Worm (Caenorhabditis elegans) whole organism, young adult: ENCODE measurements around the gene F43G6.4.

Experiments
- F10E7.11 ChIP-seq: sonication (generic microtip); optimal IDR thresholded peaks from 2 replicates; lab custom pipeline; 2017; ENCODE audit warnings: mild to moderate bottlenecking, missing genetic modification characterization, moderate library complexity, missing compliant biosample characterization
- F22D6.2 ChIP-seq: sonication (generic microtip); optimal IDR thresholded peaks from 2 replicates; lab custom pipeline; 2016; ENCODE audit warnings: mild to moderate bottlenecking, missing genetic modification characterization, missing compliant biosample characterization
- F33H1.4 ChIP-seq: fragments of 200-800 bp; sonication (Bioruptor generic); IDR thresholded peaks from 2 replicates; pipeline ENCODE4 v1.3.6; 2022; ENCODE audit warnings: missing genetic modification reagents, missing genetic modification characterization, missing compliant biosample characterization
- F52B5.7 ChIP-seq: sonication (generic microtip); optimal IDR thresholded peaks from 2 replicates; lab custom pipeline; 2016; ENCODE audit warnings: mild to moderate bottlenecking, missing genetic modification characterization, missing compliant biosample characterization
- F55B11.4 ChIP-seq: sonication (generic microtip); optimal IDR thresholded peaks from 2 replicates; lab custom pipeline; 2016; ENCODE audit warnings: missing compliant biosample characterization, missing genetic modification characterization, borderline replicate concordance; ENCODE audit not compliant: insufficient read depth
- K11D2.4 ChIP-seq: fragments of 200-800 bp; sonication (Bioruptor generic); IDR thresholded peaks from 2 replicates; pipeline ENCODE4 v1.3.6; 2022; ENCODE audit warnings: missing genetic modification reagents, missing genetic modification characterization, missing compliant biosample characterization
- K12H6.12 ChIP-seq: fragments of 200-800 bp; sonication (Bioruptor generic); optimal IDR thresholded peaks from 2 replicates; lab custom pipeline; 2018; ENCODE audit warnings: mild to moderate bottlenecking, missing genetic modification characterization, missing compliant biosample characterization
- T07F8.4 ChIP-seq: sonication (generic microtip); optimal IDR thresholded peaks from 2 replicates; lab custom pipeline; 2016; ENCODE audit warnings: mild to moderate bottlenecking, missing genetic modification characterization, moderate library complexity, missing compliant biosample characterization
- T26A5.8 ChIP-seq: sonication (generic microtip); optimal IDR thresholded peaks from 2 replicates; lab custom pipeline; 2016; ENCODE audit warnings: missing genetic modification characterization, missing compliant biosample characterization
- atf-7 ChIP-seq: sonication (generic microtip); optimal IDR thresholded peaks from 2 replicates; lab custom pipeline; 2017; ENCODE audit warnings: mild to moderate bottlenecking, missing genetic modification characterization, missing compliant biosample characterization
- ccch-3 ChIP-seq: fragments of 200-800 bp; sonication (Bioruptor generic); optimal IDR thresholded peaks from 2 replicates; lab custom pipeline; 2018; ENCODE audit warnings: mild to moderate bottlenecking, missing genetic modification characterization, missing compliant biosample characterization
- cebp-1 ChIP-seq, 2 experiments: fragments of 200-800 bp in 1 of 2; sonication (Bioruptor generic) in 1 of 2; sonication (generic microtip) in 1 of 2; IDR thresholded peaks in 1 of 2; optimal IDR thresholded peaks in 1 of 2; 2 replicates each; pipeline versions ENCODE4 v1.3.6 to Lab custom; 2017 to 2022; ENCODE audit warnings: missing compliant biosample characterization in 2 of 2, missing genetic modification characterization in 2 of 2, mild to moderate bottlenecking in 1 of 2, missing genetic modification reagents in 1 of 2, moderate library complexity in 1 of 2
- ceh-40 ChIP-seq: fragments of 200-800 bp; sonication (Bioruptor generic); IDR thresholded peaks from 2 replicates; pipeline ENCODE4 v1.3.6; 2022; ENCODE audit warnings: missing genetic modification characterization, missing compliant biosample characterization
- dox-1 ChIP-seq: fragments of 200-800 bp; sonication (Bioruptor generic); IDR thresholded peaks from 2 replicates; pipeline ENCODE4 v1.3.6; 2022; ENCODE audit warnings: missing genetic modification reagents, missing genetic modification characterization, missing compliant biosample characterization
- dpff-1 ChIP-seq: sonication (generic microtip); optimal IDR thresholded peaks from 2 replicates; lab custom pipeline; 2017; ENCODE audit warnings: mild to moderate bottlenecking, missing genetic modification characterization, missing compliant biosample characterization
- dpl-1 ChIP-seq: fragments of 150-350 bp; optimal IDR thresholded peaks from 2 replicates; lab custom pipeline; 2014; ENCODE audit warnings: missing biosample characterization, missing genetic modification reagents, missing genetic modification characterization
- efl-1 ChIP-seq: fragments of 150-350 bp; optimal IDR thresholded peaks from 2 replicates; lab custom pipeline; 2014; ENCODE audit warnings: missing biosample characterization, missing genetic modification reagents, missing genetic modification characterization
- egl-44 ChIP-seq: fragments of 200-800 bp; sonication (Bioruptor generic); IDR thresholded peaks from 2 replicates; pipeline ENCODE4 v1.3.6; 2022; ENCODE audit warnings: missing genetic modification reagents, missing genetic modification characterization, missing compliant biosample characterization
- fkh-3 ChIP-seq: sonication (generic microtip); optimal IDR thresholded peaks from 2 replicates; lab custom pipeline; 2016; ENCODE audit warnings: mild to moderate bottlenecking, missing genetic modification characterization, missing compliant biosample characterization
- gei-17 ChIP-seq: fragments of 200-800 bp; sonication (Bioruptor generic); optimal IDR thresholded peaks from 2 replicates; lab custom pipeline; 2018; ENCODE audit warnings: mild to moderate bottlenecking, missing genetic modification characterization, missing compliant biosample characterization
- hlh-12 ChIP-seq: sonication (generic microtip); optimal IDR thresholded peaks from 2 replicates; lab custom pipeline; 2016; ENCODE audit warnings: missing genetic modification characterization, missing compliant biosample characterization
- hmg-1.2 ChIP-seq: fragments of 200-800 bp; sonication (Bioruptor generic); IDR thresholded peaks from 2 replicates; pipeline ENCODE4 v1.3.6; 2022; ENCODE audit warnings: missing genetic modification reagents, missing genetic modification characterization, missing compliant biosample characterization
- hsf-1 ChIP-seq: fragments of 200-800 bp; sonication (Bioruptor generic); IDR thresholded peaks from 2 replicates; pipeline ENCODE4 v1.3.6; 2022; ENCODE audit warnings: missing genetic modification reagents, missing genetic modification characterization, missing compliant biosample characterization
- let-526 ChIP-seq: fragments of 200-800 bp; sonication (Bioruptor generic); IDR thresholded peaks from 2 replicates; pipeline ENCODE4 v1.3.6; 2022; ENCODE audit warnings: missing genetic modification reagents, missing genetic modification characterization, missing compliant biosample characterization
- lin-35 ChIP-seq, 3 experiments: fragments of 150-350 bp in 2 of 3; sonication (generic microtip) in 1 of 3; optimal IDR thresholded peaks; 2 replicates each; lab custom pipeline; 2014 to 2018; ENCODE audit warnings: missing biosample characterization in 3 of 3, missing genetic modification characterization in 3 of 3, missing genetic modification reagents in 3 of 3
- lir-1 ChIP-seq: fragments of 200-800 bp; sonication (Bioruptor generic); conservative IDR thresholded peaks from 2 replicates; pipeline ENCODE4 v1.3.6; 2022; ENCODE audit warnings: missing genetic modification reagents, missing genetic modification characterization, missing compliant biosample characterization
- lsl-1 ChIP-seq: fragments of 200-800 bp; sonication (Bioruptor generic); optimal IDR thresholded peaks from 2 replicates; lab custom pipeline; 2018; ENCODE audit warnings: mild to moderate bottlenecking, missing genetic modification characterization, moderate library complexity, missing compliant biosample characterization
- lsy-27 ChIP-seq: sonication (generic microtip); optimal IDR thresholded peaks from 2 replicates; lab custom pipeline; 2017; ENCODE audit warnings: missing genetic modification characterization, mild to moderate bottlenecking, missing compliant biosample characterization, antibody characterized with exemption, missing genotype, borderline replicate concordance; ENCODE audit not compliant: insufficient read depth
- madf-3 ChIP-seq: fragments of 200-800 bp; sonication (Bioruptor generic); IDR thresholded peaks from 2 replicates; pipeline ENCODE4 v1.3.6; 2022; ENCODE audit warnings: missing genetic modification reagents, missing genetic modification characterization, missing compliant biosample characterization
- madf-6 ChIP-seq: fragments of 200-800 bp; sonication (Bioruptor generic); IDR thresholded peaks from 2 replicates; pipeline ENCODE4 v1.3.6; 2022; ENCODE audit warnings: missing genetic modification reagents, missing genetic modification characterization, missing compliant biosample characterization
- madf-8 ChIP-seq: fragments of 200-800 bp; sonication (Bioruptor generic); conservative IDR thresholded peaks from 2 replicates; pipeline ENCODE4 v1.3.6; 2022; ENCODE audit warnings: missing genetic modification reagents, missing genetic modification characterization, missing compliant biosample characterization
- mcd-1 ChIP-seq: fragments of 200-800 bp; sonication (Bioruptor generic); IDR thresholded peaks from 2 replicates; pipeline ENCODE4 v1.3.6; 2022; ENCODE audit warnings: missing genetic modification reagents, missing genetic modification characterization, missing compliant biosample characterization
- nhr-179 ChIP-seq: sonication (generic microtip); optimal IDR thresholded peaks from 2 replicates; lab custom pipeline; 2016; ENCODE audit warnings: mild to moderate bottlenecking, missing genetic modification characterization, missing compliant biosample characterization
- nhr-90 ChIP-seq: sonication (generic microtip); optimal IDR thresholded peaks from 2 replicates; lab custom pipeline; 2016; ENCODE audit warnings: missing genotype, mild to moderate bottlenecking, missing genetic modification characterization, missing compliant biosample characterization
- pbrm-1 ChIP-seq: fragments of 200-800 bp; sonication (Bioruptor generic); IDR thresholded peaks from 2 replicates; pipeline ENCODE4 v1.3.6; 2022; ENCODE audit warnings: missing genetic modification reagents, missing genetic modification characterization, missing compliant biosample characterization
- sdz-38 ChIP-seq: sonication (generic microtip); optimal IDR thresholded peaks from 2 replicates; lab custom pipeline; 2016; ENCODE audit warnings: missing genotype, missing genetic modification characterization, missing compliant biosample characterization
- sea-2 ChIP-seq: fragments of 200-800 bp; sonication (Bioruptor generic); IDR thresholded peaks from 2 replicates; pipeline ENCODE4 v1.3.6; 2022; ENCODE audit warnings: missing genetic modification characterization, missing compliant biosample characterization
- tbp1 ChIP-seq: fragments of 200-800 bp; sonication (Bioruptor generic); optimal IDR thresholded peaks from 2 replicates; lab custom pipeline; 2018; ENCODE audit warnings: mild to moderate bottlenecking, missing genetic modification characterization, missing compliant biosample characterization
- tlf-1 ChIP-seq: fragments of 200-800 bp; sonication (Bioruptor generic); optimal IDR thresholded peaks from 2 replicates; lab custom pipeline; 2018; ENCODE audit warnings: mild to moderate bottlenecking, missing genetic modification characterization, missing compliant biosample characterization
- unc-130 ChIP-seq: sonication (generic microtip); optimal IDR thresholded peaks from 2 replicates; lab custom pipeline; 2016; ENCODE audit warnings: missing genetic modification reagents, missing genetic modification characterization, missing compliant biosample characterization
- unc-62 ChIP-seq: fragments of 150-350 bp; optimal IDR thresholded peaks from 2 replicates; lab custom pipeline; 2014; ENCODE audit warnings: missing biosample characterization, missing genetic modification reagents, missing genetic modification characterization
- ztf-22 ChIP-seq: fragments of 200-800 bp; sonication (Bioruptor generic); optimal IDR thresholded peaks from 2 replicates; lab custom pipeline; 2018; ENCODE audit warnings: mild to moderate bottlenecking, missing genetic modification characterization, moderate library complexity, missing compliant biosample characterization
- ztf-6 ChIP-seq: fragments of 200-800 bp; sonication (Bioruptor generic); IDR thresholded peaks from 2 replicates; pipeline ENCODE4 v1.3.6; 2022; ENCODE audit warnings: missing genetic modification reagents, missing genetic modification characterization, missing compliant biosample characterization

F43G6.4 gene

ce11 chrII:11816014-11816413 lies 25.5 kb downstream of the F43G6.4 start:
- TF ChIP-seq F55B11.4 (tag; lab: Kevin White, UChicago) (no peak), F22D6.2 (no peak), K12H6.12 (tag; lab: Kevin White, UChicago) (no peak), fkh-3 (tag; lab: Kevin White, UChicago) (no peak), F52B5.7 (tag; lab: Kevin White, UChicago) (no peak), unc-62 (no peak), F10E7.11 (no peak), cebp-1 (GFP tag; IDR thresholded peaks at IDR 0.05; lab: Robert Waterston, UW) (no peak), cebp-1 (tag; optimal IDR thresholded peaks at IDR 0.05; lab: Kevin White, UChicago) (no peak), lsy-27 (tag; lab: Kevin White, UChicago) (no peak), sdz-38 (tag; lab: Kevin White, UChicago) (no peak), dpff-1 (tag; lab: Kevin White, UChicago) (no peak), unc-130 (GFP tag; lab: Kevin White, UChicago) (no peak)
- TF ChIP-seq, all 124 proteins: peak for 0

- TF ChIP-seq unc-62 = no peak
- TF ChIP-seq sdz-38 (tag; lab: Kevin White, UChicago) = no peak
- TF ChIP-seq ztf-22 (GFP tag; lab: Kevin White, UChicago) = no peak
- no peak for TF ChIP-seq egl-44 (GFP tag; lab: Robert Waterston, UW)
- TF ChIP-seq T26A5.8 = no peak
These were observed 25.9 kb downstream of the F43G6.4 start, which contains the start of gene pap-3 for ce11 chrII:11816475-11816874. Gene pap-3, minus strand, starts transcription at chrII:11816575.

ce11 chrII:11819824-11820223 lies 29.3 kb downstream of the F43G6.4 start, which contains the start of gene Y6D1A.2:
Gene Y6D1A.2, minus strand, starts transcription at chrII:11819924.
- TF ChIP-seq ztf-6 (GFP tag; lab: Robert Waterston, UW) (no peak), sea-2 (GFP tag; lab: Robert Waterston, UW) (no peak), pbrm-1 (no peak), tbp1 (no peak), unc-62 (no peak), ccch-3 (no peak), K11D2.4 (GFP tag; lab: Robert Waterston, UW) (no peak), nhr-90 (no peak), F55B11.4 (tag; lab: Kevin White, UChicago) (no peak), cebp-1 (GFP tag; IDR thresholded peaks at IDR 0.05; lab: Robert Waterston, UW) (no peak), cebp-1 (tag; optimal IDR thresholded peaks at IDR 0.05; lab: Kevin White, UChicago) (no peak), hsf-1 (GFP tag; lab: Robert Waterston, UW) (no peak), let-526 (GFP tag; lab: Robert Waterston, UW) (no peak), ceh-40 (GFP tag; lab: Robert Waterston, UW) (no peak), atf-7 (no peak), tlf-1 (GFP tag; lab: Kevin White, UChicago) (no peak), T07F8.4 (tag; lab: Kevin White, UChicago) (no peak), mcd-1 (GFP tag; lab: Robert Waterston, UW) (no peak), hlh-12 (tag; lab: Kevin White, UChicago) (no peak), dpff-1 (tag; lab: Kevin White, UChicago) (no peak)

- TF ChIP-seq dox-1 (GFP tag; lab: Robert Waterston, UW) (peak; percentile 17; the same call in 1 of the 2 replicates), lsl-1 (GFP tag; lab: Kevin White, UChicago) (peak; percentile 55), madf-6 (GFP tag; lab: Robert Waterston, UW) (peak; percentile 95), dpl-1 (peak; percentile 43), gei-17 (GFP tag; lab: Kevin White, UChicago) (no peak), ceh-40 (GFP tag; lab: Robert Waterston, UW) (no peak), ztf-6 (GFP tag; lab: Robert Waterston, UW) (no peak), efl-1 (GFP tag; lab: Kevin White, UChicago) (peak; percentile 90), madf-8 (GFP tag; lab: Robert Waterston, UW) (peak; percentile 80), lin-35 (GFP tag; optimal IDR thresholded peaks at IDR 0.05; lab: Kevin White, UChicago) (peak in 1 of 3 experiments; percentile 4), hmg-1.2 (GFP tag; lab: Robert Waterston, UW) (peak; percentile 28; the same call in 1 of the 2 replicates), lir-1 (no peak), F33H1.4 (peak; percentile 59; the same call in 1 of the 2 replicates), nhr-179 (no peak), madf-3 (GFP tag; lab: Robert Waterston, UW) (peak; percentile 59; the same call in 1 of the 2 replicates)
These were observed 33.2 kb downstream of the F43G6.4 start, which contains the start of gene Y6D1A.1 for ce11 chrII:11823566-11824308. Gene Y6D1A.1, minus strand, starts transcription at chrII:11823616.
